Fruit fly (Drosophila melanogaster): ENCODE results near the gene Xe7.

The Xe7 gene

dm6 chr3R:5648569-5649476 lies 20.3 kb downstream of the Xe7 start, which contains the start of the genes MTA1-like and Sec23 (continued):
- TF ChIP-seq Ets21C (GFP tag; optimal IDR thresholded peaks at IDR 0.05) = peak; percentile 62
- no peak for TF ChIP-seq CG7368 (GFP tag; optimal IDR thresholded peaks at IDR 0.05)
- 0 out of 2 replicates have a peak, but pooled peaks have one; percentile 11 for TF ChIP-seq CG11294 (GFP tag; IDR thresholded peaks at IDR 0.05)
- TF ChIP-seq CG10631 (GFP tag; optimal IDR thresholded peaks at IDR 0.05) = peak; percentile 77
- TF ChIP-seq CG6163 (GFP tag; IDR thresholded peaks at IDR 0.05) = peak; percentile 31; the same call in 1 of the 3 replicates
- TF ChIP-seq CG16779 (tag; optimal IDR thresholded peaks at IDR 0.05) = no peak
- peak; percentile 34 for TF ChIP-seq net (GFP tag; optimal IDR thresholded peaks at IDR 0.05)
- TF ChIP-seq CG6276 (GFP tag; optimal IDR thresholded peaks at IDR 0.05) = no peak
- peak; percentile 34 for TF ChIP-seq CG8319 (GFP tag; optimal IDR thresholded peaks at IDR 0.05)
- peak; percentile 11; the same call in 1 of the 2 replicates for TF ChIP-seq Gug (GFP tag; IDR thresholded peaks at IDR 0.05)
- peak; percentile 40 for TF ChIP-seq topi (GFP tag; optimal IDR thresholded peaks at IDR 0.05)
- TF ChIP-seq esn (GFP tag; optimal IDR thresholded peaks at IDR 0.05) = peak; percentile 73
- TF ChIP-seq Sox14 (GFP tag; optimal IDR thresholded peaks at IDR 0.05) = no peak
- TF ChIP-seq CG15336 (GFP tag; IDR thresholded peaks at IDR 0.05) = no peak
- peak; percentile 66 for TF ChIP-seq CG32006 (GFP tag; optimal IDR thresholded peaks at IDR 0.05)
- no peak for TF ChIP-seq dac (GFP tag; optimal IDR thresholded peaks at IDR 0.05)
- TF ChIP-seq salr (GFP tag; optimal IDR thresholded peaks at IDR 0.05) = peak; percentile 35 to 59
- TF ChIP-seq Eip78C (GFP tag) = peak; percentile 57
- TF ChIP-seq CG6808 (GFP tag; optimal IDR thresholded peaks at IDR 0.05) = no peak
- TF ChIP-seq CG9139 (GFP tag; optimal IDR thresholded peaks at IDR 0.05) = no peak
- TF ChIP-seq spab (GFP tag; optimal IDR thresholded peaks at IDR 0.05) = no peak
- TF ChIP-seq Sox15 (GFP tag; optimal IDR thresholded peaks at IDR 0.05) = peak; percentile 43
- peak; percentile 68 for TF ChIP-seq Hr39 (GFP tag; optimal IDR thresholded peaks at IDR 0.05)
- peak; percentile 63 for TF ChIP-seq achi (GFP tag; optimal IDR thresholded peaks at IDR 0.05)
- peak; percentile 88 for TF ChIP-seq svp (GFP tag)
- TF ChIP-seq Sox102F (GFP tag; optimal IDR thresholded peaks at IDR 0.05) = peak; percentile 58
- peak; percentile 48 for TF ChIP-seq dsx (GFP tag; optimal IDR thresholded peaks at IDR 0.05; ENCODE audit: poor library complexity, severe bottlenecking)
- peak; percentile 21 for TF ChIP-seq CG10669 (GFP tag; optimal IDR thresholded peaks at IDR 0.05)
- TF ChIP-seq CG4318 (GFP tag; optimal IDR thresholded peaks at IDR 0.05) = no peak
- TF ChIP-seq CG6792 (GFP tag; optimal IDR thresholded peaks at IDR 0.05) = peak; percentile 58
- TF ChIP-seq eg (GFP tag; IDR thresholded peaks at IDR 0.05) = 0 out of 3 replicates have a peak, but pooled peaks have one; percentile 38
- TF ChIP-seq CG8632 (GFP tag; optimal IDR thresholded peaks at IDR 0.05) = peak; percentile 61
- TF ChIP-seq Blimp-1 (GFP tag; optimal IDR thresholded peaks at IDR 0.05) = no peak
- TF ChIP-seq CG1621 (tag; optimal IDR thresholded peaks at IDR 0.05) = no peak
- TF ChIP-seq Hr4 (GFP tag; optimal IDR thresholded peaks at IDR 0.05) = peak; percentile 61
- TF ChIP-seq Met (GFP tag; optimal IDR thresholded peaks at IDR 0.05) = peak; percentile 44
- TF ChIP-seq fd85E (GFP tag; optimal IDR thresholded peaks at IDR 0.05) = no peak

dm6 chr3R:5647705-5648568 lies 21.2 kb downstream of the Xe7 start:
- no peak for TF ChIP-seq salr (GFP tag; optimal IDR thresholded peaks at IDR 0.05)
- TF ChIP-seq Blimp-1 (GFP tag; optimal IDR thresholded peaks at IDR 0.05) = no peak
- TF ChIP-seq achi (GFP tag; optimal IDR thresholded peaks at IDR 0.05) = no peak
- no peak for TF ChIP-seq dac (GFP tag; optimal IDR thresholded peaks at IDR 0.05)
- TF ChIP-seq esn (GFP tag; optimal IDR thresholded peaks at IDR 0.05) = peak; percentile 28
- TF ChIP-seq pdm3 (GFP tag; optimal IDR thresholded peaks at IDR 0.05) = no peak
- TF ChIP-seq ss (GFP tag; optimal IDR thresholded peaks at IDR 0.05) = no peak
- TF ChIP-seq vri (GFP tag; optimal IDR thresholded peaks at IDR 0.05) = peak; percentile 22
- TF ChIP-seq CG10631 (GFP tag; optimal IDR thresholded peaks at IDR 0.05) = no peak
- peak; percentile 88 for TF ChIP-seq svp (GFP tag)
- TF ChIP-seq CG6276 (GFP tag; optimal IDR thresholded peaks at IDR 0.05) = no peak
- TF ChIP-seq Met (GFP tag; optimal IDR thresholded peaks at IDR 0.05) = no peak
- no peak for TF ChIP-seq eg (GFP tag; IDR thresholded peaks at IDR 0.05)
- peak; percentile 22 for TF ChIP-seq CG34406 (GFP tag; optimal IDR thresholded peaks at IDR 0.05)
- no peak for TF ChIP-seq Smox (GFP tag; optimal IDR thresholded peaks at IDR 0.05)
- 0 out of 3 replicates have a peak, but pooled peaks have one; percentile 38 for TF ChIP-seq CG6163 (GFP tag; IDR thresholded peaks at IDR 0.05)
- TF ChIP-seq CG11294 (GFP tag; IDR thresholded peaks at IDR 0.05) = no peak
- no peak for TF ChIP-seq Lpt (GFP tag; optimal IDR thresholded peaks at IDR 0.05)
- TF ChIP-seq Sox15 (GFP tag; optimal IDR thresholded peaks at IDR 0.05) = no peak
- peak; percentile 41 for TF ChIP-seq fkh (GFP tag; optimal IDR thresholded peaks at IDR 0.05)
- no peak for TF ChIP-seq Ets96B (tag; optimal IDR thresholded peaks at IDR 0.05)
- no peak for TF ChIP-seq CG11902 (GFP tag; optimal IDR thresholded peaks at IDR 0.05)
